Worm (Caenorhabditis elegans): ENCODE results near the gene C28H8.8.

Gene C28H8.8

DNA sequence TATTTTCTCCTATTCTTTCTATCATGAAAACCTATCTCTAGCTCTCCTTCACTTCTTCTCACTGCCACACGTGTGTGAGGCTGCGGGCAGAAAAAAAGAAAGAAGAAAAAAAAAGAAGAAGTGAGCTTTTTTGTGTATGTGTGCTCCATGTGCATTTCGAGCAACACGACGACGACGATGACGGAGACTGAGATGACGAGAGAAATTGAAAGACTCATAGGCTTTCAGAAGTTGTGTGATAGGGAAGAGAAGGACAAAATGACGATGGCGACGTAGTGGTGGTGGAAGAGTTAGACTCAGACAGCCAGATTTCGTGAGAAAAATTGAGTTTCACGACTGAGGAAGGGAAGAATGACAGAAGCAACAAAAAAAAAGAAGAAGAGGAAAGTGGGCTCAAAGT, 43.1 kb downstream of the C28H8.8 start (continued):
- TF ChIP-seq skn-1 (tag; optimal IDR thresholded peaks at IDR 0.05) (peak; percentile 52), F16B12.6 (tag; optimal IDR thresholded peaks at IDR 0.05) (no peak), C04F5.9 (tag; optimal IDR thresholded peaks at IDR 0.05) (no peak), ztf-4 (tag; optimal IDR thresholded peaks at IDR 0.05) (no peak), ceh-82 (tag; optimal IDR thresholded peaks at IDR 0.05) (peak in 2 of 3 experiments; percentile 37 to 73), fkh-8 (tag; optimal IDR thresholded peaks at IDR 0.05) (peak; percentile 93), ceh-90 (tag; optimal IDR thresholded peaks at IDR 0.05) (no peak), dsc-1 (tag; optimal IDR thresholded peaks at IDR 0.05) (peak; percentile 72), lin-15B (tag; optimal IDR thresholded peaks at IDR 0.05) (no peak), C16A3.4 (tag; optimal IDR thresholded peaks at IDR 0.05) (peak; percentile 18), lsy-2 (tag; optimal IDR thresholded peaks at IDR 0.05) (peak; percentile 45 to 87), nhr-84 (tag; optimal IDR thresholded peaks at IDR 0.05) (no peak), swsn-7 (tag; optimal IDR thresholded peaks at IDR 0.05) (peak; percentile 78), blmp-1 (tag; optimal IDR thresholded peaks at IDR 0.05) (no peak), snu-23 (GFP tag; optimal IDR thresholded peaks at IDR 0.05) (peak; percentile 75), sup-37 (GFP tag; optimal IDR thresholded peaks at IDR 0.05) (no peak), nhr-19 (GFP tag; conservative IDR thresholded peaks at IDR 0.05) (0 out of 2 replicates have a peak, but pooled peaks have one; percentile 27), nhr-20 (tag; optimal IDR thresholded peaks at IDR 0.05) (peak; percentile 37), unc-30 (tag; optimal IDR thresholded peaks at IDR 0.05) (no peak), zag-1 (tag; optimal IDR thresholded peaks at IDR 0.05) (peak; percentile 40), unc-62 (GFP tag; optimal IDR thresholded peaks at IDR 0.05) (no peak), unc-86 (tag; optimal IDR thresholded peaks at IDR 0.05) (peak; percentile 82), nhr-90 (tag; optimal IDR thresholded peaks at IDR 0.05; ENCODE audit: poor library complexity) (no peak), alr-1 (tag; optimal IDR thresholded peaks at IDR 0.05; ENCODE audit: borderline replicate concordance) (no peak), ama-1 (optimal IDR thresholded peaks at IDR 0.05) (no peak), nhr-28 (tag; optimal IDR thresholded peaks at IDR 0.05) (no peak), ceh-88 (GFP tag; IDR thresholded peaks at IDR 0.05) (0 out of 2 replicates have a peak, but pooled peaks have one; percentile 26), mep-1 (tag; optimal IDR thresholded peaks at IDR 0.05) (peak; percentile 82), egl-13 (tag; optimal IDR thresholded peaks at IDR 0.05) (peak; percentile 60), irx-1 (tag; optimal IDR thresholded peaks at IDR 0.05) (peak; percentile 51), nhr-76 (tag; optimal IDR thresholded peaks at IDR 0.05) (no peak), fos-1 (tag; optimal IDR thresholded peaks at IDR 0.05) (peak; percentile 40), mab-9 (GFP tag; IDR thresholded peaks at IDR 0.05) (0 out of 2 replicates have a peak, but pooled peaks have one; percentile 49), hpl-2 (GFP tag; optimal IDR thresholded peaks at IDR 0.05) (no peak), lir-3 (tag; optimal IDR thresholded peaks at IDR 0.05; ENCODE audit: poor library complexity) (no peak), pax-3 (tag; optimal IDR thresholded peaks at IDR 0.05) (no peak), zip-4 (GFP tag; optimal IDR thresholded peaks at IDR 0.05) (no peak), sox-4 (tag; optimal IDR thresholded peaks at IDR 0.05) (peak; percentile 34), tlp-1 (tag; optimal IDR thresholded peaks at IDR 0.05) (no peak), efl-3 (GFP tag; optimal IDR thresholded peaks at IDR 0.05) (no peak), fkh-10 (GFP tag; optimal IDR thresholded peaks at IDR 0.05) (peak; percentile 96), xbp-1 (tag; optimal IDR thresholded peaks at IDR 0.05) (peak; percentile 58), ztf-11 (tag; optimal IDR thresholded peaks at IDR 0.05) (no peak), pqm-1 (tag; optimal IDR thresholded peaks at IDR 0.05) (no peak), sptf-1 (tag; optimal IDR thresholded peaks at IDR 0.05) (no peak), efl-1 (optimal IDR thresholded peaks at IDR 0.05) (peak; percentile 54), efl-1 (GFP tag; optimal IDR thresholded peaks at IDR 0.05 in 1 of 2) (peak; percentile 33 to 74), nhr-85 (tag) (no peak), lin-39 (tag; optimal IDR thresholded peaks at IDR 0.05) (no peak), nhr-71 (tag; optimal IDR thresholded peaks at IDR 0.05) (peak; percentile 88), egl-27 (tag; optimal IDR thresholded peaks at IDR 0.05) (peak in 1 of 2 experiments; percentile 46), lin-13 (GFP tag; optimal IDR thresholded peaks at IDR 0.05) (peak; percentile 7), tbx-2 (tag; optimal IDR thresholded peaks at IDR 0.05) (peak; percentile 62), ceh-8 (GFP tag; optimal IDR thresholded peaks at IDR 0.05) (peak; percentile 12), snpc-4 (tag; optimal IDR thresholded peaks at IDR 0.05) (no peak)
